Fruit fly (Drosophila melanogaster) S2 (cell line): ENCODE data around the gene CG1979.

Experiments used
- CG8478 ChIP-seq: fragments of >200 bp; optimal IDR thresholded peaks from 2 replicates; lab custom pipeline; 2018
- CTCF ChIP-seq, 2 experiments: fragments of >200 bp; optimal IDR thresholded peaks; 2 replicates each; lab custom pipeline; 2018

DNA sequence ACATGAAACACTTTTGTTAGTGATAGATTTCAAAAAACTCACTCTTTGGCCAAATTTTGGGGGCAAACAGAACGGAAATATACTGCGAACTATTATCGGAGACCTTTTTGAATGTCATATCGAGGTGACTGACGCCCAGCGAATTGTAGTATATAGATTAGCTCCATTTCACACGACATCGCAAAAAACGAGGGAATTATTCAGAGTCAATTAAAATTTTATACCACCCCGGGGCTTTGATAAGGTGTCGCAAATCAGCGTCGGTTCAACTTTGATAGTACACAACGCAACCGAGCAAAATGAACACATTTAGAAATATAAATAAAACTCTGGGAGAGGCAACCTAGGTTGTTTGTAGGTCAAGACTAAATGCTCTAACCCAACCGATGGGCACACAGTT lies 3.6 kb downstream of the CG1979 start:
- TF ChIP-seq CG8478 (lab: Kevin White, UChicago), result no peak
- TF ChIP-seq CTCF (optimal IDR thresholded peaks at IDR 0.05; lab: Kevin White, UChicago), result no peak
